Worm (Caenorhabditis elegans): ENCODE data around the gene lin-49.
A peak's percentile ranks its signal among the peaks of the same experiment; 100 is the strongest.

Gene lin-49

ce11 chrIV:8654115-8654628, 33.7 kb downstream of the lin-49 start, which contains the start of gene C49C8.1:
Gene C49C8.1, plus strand, starts transcription at chrIV:8654578.
- no peak for TF ChIP-seq unc-39 (tag; optimal IDR thresholded peaks at IDR 0.05)
- TF ChIP-seq daf-16 (GFP tag; optimal IDR thresholded peaks at IDR 0.05), result no peak
- TF ChIP-seq daf-16 (tag; optimal IDR thresholded peaks at IDR 0.05), result no peak
- no peak for TF ChIP-seq fkh-10 (GFP tag; optimal IDR thresholded peaks at IDR 0.05)
- no peak for TF ChIP-seq ztf-7 (tag; optimal IDR thresholded peaks at IDR 0.05)
- no peak for TF ChIP-seq nhr-28 (tag; optimal IDR thresholded peaks at IDR 0.05)
- no peak for TF ChIP-seq ceh-62 (tag; optimal IDR thresholded peaks at IDR 0.05)
- TF ChIP-seq daf-8 (GFP tag; IDR thresholded peaks at IDR 0.05), result no peak
- TF ChIP-seq ztf-11 (tag; optimal IDR thresholded peaks at IDR 0.05), result no peak
- peak; percentile 72 for TF ChIP-seq php-3 (GFP tag; IDR thresholded peaks at IDR 0.05)
- no peak for TF ChIP-seq ceh-28 (tag; optimal IDR thresholded peaks at IDR 0.05)
- TF ChIP-seq ctbp-1 (GFP tag; IDR thresholded peaks at IDR 0.05), result no peak
- TF ChIP-seq set-16 (GFP tag; IDR thresholded peaks at IDR 0.05), result no peak
- TF ChIP-seq ceh-20 (GFP tag; IDR thresholded peaks at IDR 0.05), result peak; percentile 34; the same call in 1 of the 2 replicates
- TF ChIP-seq aha-1 (tag), result peak; percentile 60
- TF ChIP-seq mes-2 (tag; optimal IDR thresholded peaks at IDR 0.05; ENCODE audit: poor library complexity, severe bottlenecking), result no peak
- no peak for TF ChIP-seq Y75B8A.6 (GFP tag; IDR thresholded peaks at IDR 0.05)
- TF ChIP-seq mep-1 (tag; optimal IDR thresholded peaks at IDR 0.05), result no peak

- TF ChIP-seq php-3 (GFP tag; IDR thresholded peaks at IDR 0.05) (no peak), F49E8.2 (tag; optimal IDR thresholded peaks at IDR 0.05; ENCODE audit: borderline replicate concordance) (no peak), snpc-4 (tag; optimal IDR thresholded peaks at IDR 0.05) (no peak), ceh-44 (GFP tag; IDR thresholded peaks at IDR 0.05) (no peak), lsy-2 (tag; optimal IDR thresholded peaks at IDR 0.05) (no peak), daf-19 (GFP tag; conservative IDR thresholded peaks at IDR 0.05) (no peak), T20F7.1 (GFP tag; optimal IDR thresholded peaks at IDR 0.05) (no peak), ZK546.5 (tag; optimal IDR thresholded peaks at IDR 0.05) (no peak), lin-15B (tag; optimal IDR thresholded peaks at IDR 0.05) (no peak), nhr-102 (tag; optimal IDR thresholded peaks at IDR 0.05) (no peak)
These were observed 37.6 kb downstream of the lin-49 start, which contains the start of gene C49C8.6 for ce11 chrIV:8658122-8658521. Gene C49C8.6, minus strand, starts transcription at chrIV:8658222.

DNA sequence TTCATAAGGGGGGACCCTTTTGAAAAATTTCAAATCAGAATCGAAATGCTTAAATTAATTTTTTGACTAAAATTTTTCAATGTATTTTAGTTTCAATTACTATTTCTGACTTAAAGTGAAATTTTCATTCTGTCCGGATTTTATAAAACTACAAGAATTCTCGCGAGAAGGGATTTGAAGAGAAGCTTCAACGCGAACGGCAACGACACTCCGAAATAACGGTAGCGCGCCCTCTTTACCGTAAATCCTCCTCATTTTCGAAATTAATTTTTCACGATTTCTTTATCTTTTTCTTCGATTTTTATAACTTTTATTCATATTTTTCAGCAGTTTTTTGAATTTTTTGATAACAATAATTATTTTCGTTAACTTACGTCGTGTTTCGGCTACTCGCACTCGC, 45.3 kb downstream of the lin-49 start:
- peak; percentile 99 for TF ChIP-seq Y48G9A.11 (GFP tag; IDR thresholded peaks at IDR 0.05)
- TF ChIP-seq F49E8.2 (tag; optimal IDR thresholded peaks at IDR 0.05; ENCODE audit: borderline replicate concordance), result no peak
- no peak for TF ChIP-seq nhr-42 (GFP tag; IDR thresholded peaks at IDR 0.05)
- TF ChIP-seq hif-1 (tag; optimal IDR thresholded peaks at IDR 0.05), result no peak
- no peak for TF ChIP-seq ztf-11 (tag; optimal IDR thresholded peaks at IDR 0.05)
- no peak for TF ChIP-seq gei-8 (GFP tag; optimal IDR thresholded peaks at IDR 0.05)
- no peak for TF ChIP-seq saeg-2 (GFP tag; IDR thresholded peaks at IDR 0.05)
- TF ChIP-seq ceh-28 (tag; optimal IDR thresholded peaks at IDR 0.05), result no peak
- no peak for TF ChIP-seq lsy-2 (tag; optimal IDR thresholded peaks at IDR 0.05)
- no peak for TF ChIP-seq egl-27 (tag; optimal IDR thresholded peaks at IDR 0.05)
- TF ChIP-seq Y5F2A.4 (GFP tag; optimal IDR thresholded peaks at IDR 0.05), result no peak
- peak; percentile 47 for TF ChIP-seq R02D3.7 (tag; optimal IDR thresholded peaks at IDR 0.05)
- no peak for TF ChIP-seq set-16 (GFP tag; IDR thresholded peaks at IDR 0.05)
- no peak for TF ChIP-seq ces-1 (GFP tag; optimal IDR thresholded peaks at IDR 0.05)
- TF ChIP-seq mes-2 (tag; optimal IDR thresholded peaks at IDR 0.05; ENCODE audit: poor library complexity, severe bottlenecking), result no peak
- no peak for TF ChIP-seq nhr-11 (tag; optimal IDR thresholded peaks at IDR 0.05)
- no peak for TF ChIP-seq cey-2 (tag; optimal IDR thresholded peaks at IDR 0.05; ENCODE audit: borderline replicate concordance, insufficient read depth)
- TF ChIP-seq T20F7.1 (GFP tag; optimal IDR thresholded peaks at IDR 0.05), result peak; percentile 89
- TF ChIP-seq D1046.2 (GFP tag; IDR thresholded peaks at IDR 0.05), result no peak

Measured in whole organism, L4 larva.